Worm (Caenorhabditis elegans): Measurements from ENCODE around the gene plpp-1.2.
A peak's percentile ranks its signal among the peaks of the same experiment; 100 is the strongest.

The plpp-1.2 gene

DNA sequence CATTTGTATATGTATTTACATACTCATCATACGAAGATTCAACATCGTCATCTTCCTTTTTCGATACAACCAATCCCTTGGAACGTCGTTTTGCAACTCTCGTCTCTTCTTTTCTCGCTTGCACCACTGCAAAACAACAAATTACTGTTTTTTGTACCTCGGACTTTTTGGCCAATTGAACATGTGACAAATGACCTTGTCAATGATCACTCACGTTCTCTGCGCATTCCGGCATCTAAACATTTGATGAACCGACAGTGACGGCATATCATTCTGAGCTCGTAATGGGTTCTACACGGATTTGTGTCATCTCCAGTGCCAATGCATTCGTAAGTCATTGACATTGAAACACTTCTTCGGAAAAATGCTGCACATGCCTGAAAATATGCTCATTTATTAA lies 37.1 kb upstream of the plpp-1.2 start (continued):
- no peak for TF ChIP-seq fkh-10 (GFP tag; optimal IDR thresholded peaks at IDR 0.05)
- TF ChIP-seq mep-1 (tag; optimal IDR thresholded peaks at IDR 0.05): no peak
- no peak for TF ChIP-seq ztf-11 (tag; optimal IDR thresholded peaks at IDR 0.05)
- TF ChIP-seq R02D3.7 (tag; optimal IDR thresholded peaks at IDR 0.05): no peak

DNA sequence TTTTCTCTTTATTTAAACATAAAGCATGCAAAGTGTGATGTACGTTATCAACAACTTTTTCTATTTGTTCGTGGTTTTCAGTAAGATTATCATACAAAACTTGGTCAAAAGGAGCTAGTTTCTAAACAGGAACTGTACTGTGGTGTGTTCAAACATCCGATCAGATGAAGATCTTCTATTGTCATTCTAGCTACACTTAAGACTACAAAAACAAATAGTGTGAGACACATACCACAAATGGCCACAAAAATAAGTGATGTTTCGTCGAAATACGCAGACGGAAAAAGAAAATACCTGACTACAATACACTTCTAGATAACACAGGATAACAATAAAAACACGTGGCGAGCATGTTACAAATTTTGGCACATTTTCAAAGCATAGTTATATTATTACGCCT lies 36.6 kb upstream of the plpp-1.2 start:
- TF ChIP-seq mdl-1 (tag; optimal IDR thresholded peaks at IDR 0.05): peak in 1 of 2 experiments; percentile 25
- TF ChIP-seq hlh-30 (tag; optimal IDR thresholded peaks at IDR 0.05; ENCODE audit: insufficient read depth): peak; percentile 24
- TF ChIP-seq R02D3.7 (tag; optimal IDR thresholded peaks at IDR 0.05): no peak
- TF ChIP-seq dmd-6 (GFP tag; IDR thresholded peaks at IDR 0.05): peak; percentile 39
- TF ChIP-seq pha-4 (GFP tag; IDR thresholded peaks at IDR 0.05): no peak
- no peak for TF ChIP-seq pha-4 (tag; optimal IDR thresholded peaks at IDR 0.05)
- peak; percentile 69 for TF ChIP-seq mxl-3 (GFP tag; optimal IDR thresholded peaks at IDR 0.05)
- TF ChIP-seq lir-3 (tag; optimal IDR thresholded peaks at IDR 0.05): no peak
- peak; percentile 49 for TF ChIP-seq hlh-11 (tag; optimal IDR thresholded peaks at IDR 0.05)
- TF ChIP-seq nhr-28 (tag; optimal IDR thresholded peaks at IDR 0.05): peak; percentile 100
- no peak for TF ChIP-seq lin-39 (tag; optimal IDR thresholded peaks at IDR 0.05)
- TF ChIP-seq daf-16 (GFP tag; optimal IDR thresholded peaks at IDR 0.05): no peak
- TF ChIP-seq daf-16 (tag; optimal IDR thresholded peaks at IDR 0.05): peak; percentile 63
- TF ChIP-seq dve-1 (tag; optimal IDR thresholded peaks at IDR 0.05; ENCODE audit: insufficient read depth): peak; percentile 40
- TF ChIP-seq pqm-1 (tag; optimal IDR thresholded peaks at IDR 0.05): peak; percentile 82
- TF ChIP-seq lim-7 (GFP tag; IDR thresholded peaks at IDR 0.05): no peak

DNA sequence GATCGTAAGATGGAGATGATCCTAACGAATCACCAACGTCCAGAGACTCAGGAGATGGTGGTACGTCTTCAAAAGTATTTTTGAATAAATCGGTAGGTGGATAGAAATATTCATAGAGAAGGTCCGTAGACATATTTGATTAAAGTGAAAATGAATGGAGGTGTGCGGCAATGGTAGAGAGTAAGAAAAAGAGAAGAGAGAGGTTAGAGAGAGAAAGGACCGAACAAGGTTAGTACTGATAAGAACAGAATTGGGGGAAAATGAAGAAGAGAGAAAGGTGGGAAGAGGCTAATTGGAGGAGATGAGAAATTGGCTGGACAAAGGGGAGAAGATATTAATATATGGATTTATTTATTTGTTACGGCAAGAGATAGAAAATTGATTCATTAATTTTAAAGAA lies 35.6 kb upstream of the plpp-1.2 start, which contains the start of gene nhr-22:
TSS of gene nhr-22 (minus strand) at position 137 of the 400 bp plus-strand sequence.
- TF ChIP-seq mxl-3 (GFP tag; optimal IDR thresholded peaks at IDR 0.05) (peak; percentile 54), D1046.2 (GFP tag; IDR thresholded peaks at IDR 0.05) (no peak), nhr-28 (tag; optimal IDR thresholded peaks at IDR 0.05) (peak; percentile 60), spr-1 (tag; optimal IDR thresholded peaks at IDR 0.05) (no peak), pqm-1 (tag; optimal IDR thresholded peaks at IDR 0.05) (peak; percentile 28)

DNA sequence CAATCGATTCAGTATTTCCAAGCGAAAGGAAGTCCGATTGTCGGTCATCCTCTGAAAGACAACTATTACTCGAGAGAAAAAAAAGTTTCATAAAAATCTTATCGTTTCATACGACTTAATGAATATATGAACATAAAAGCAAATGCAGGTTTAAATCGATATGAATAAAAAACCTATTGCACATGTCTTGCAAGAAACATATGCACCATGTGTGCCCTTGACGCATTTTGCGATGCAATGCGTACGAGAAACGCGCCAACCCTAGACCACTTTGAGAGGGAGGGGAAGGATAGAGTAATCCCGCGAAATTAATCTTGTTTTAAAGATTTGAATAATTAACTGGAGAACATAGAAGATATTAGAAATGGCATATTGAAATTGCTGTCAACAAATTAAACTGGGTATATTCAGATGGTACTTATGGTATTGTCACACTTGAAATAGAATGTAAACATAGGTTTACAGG lies 31.9 kb upstream of the plpp-1.2 start, which contains the start of gene atg-16.2:
TSS of gene atg-16.2 (minus strand) at position 51 of the 466 bp plus-strand sequence.
- TF ChIP-seq mxl-3 (GFP tag; optimal IDR thresholded peaks at IDR 0.05) (peak; percentile 91), fos-1 (tag; optimal IDR thresholded peaks at IDR 0.05) (no peak), hlh-30 (tag; optimal IDR thresholded peaks at IDR 0.05; ENCODE audit: insufficient read depth) (peak; percentile 84), nhr-28 (tag; optimal IDR thresholded peaks at IDR 0.05) (peak; percentile 71), pha-4 (GFP tag; IDR thresholded peaks at IDR 0.05) (no peak), pha-4 (tag; optimal IDR thresholded peaks at IDR 0.05) (peak; percentile 67), hmg-1.1 (GFP tag; IDR thresholded peaks at IDR 0.05) (peak; percentile 46; the same call in 1 of the 2 replicates), nhr-6 (tag; optimal IDR thresholded peaks at IDR 0.05) (peak; percentile 47), nhr-11 (tag; optimal IDR thresholded peaks at IDR 0.05) (peak; percentile 42), T20F7.1 (GFP tag; optimal IDR thresholded peaks at IDR 0.05) (peak; percentile 38), mdl-1 (tag; optimal IDR thresholded peaks at IDR 0.05) (peak in 1 of 2 experiments; percentile 53), lsy-2 (tag; optimal IDR thresholded peaks at IDR 0.05) (peak in 1 of 2 experiments; percentile 83), ama-1 (optimal IDR thresholded peaks at IDR 0.05) (no peak), dpl-1 (GFP tag; optimal IDR thresholded peaks at IDR 0.05) (peak; percentile 54), rbr-2 (tag; optimal IDR thresholded peaks at IDR 0.05) (peak; percentile 37), daf-19 (GFP tag; conservative IDR thresholded peaks at IDR 0.05) (0 out of 2 replicates have a peak, but pooled peaks have one; percentile 9), zfp-3 (GFP tag; conservative IDR thresholded peaks at IDR 0.05) (no peak)

ce11 chrII:6454671-6455070 lies 30.6 kb upstream of the plpp-1.2 start, which contains the start of gene aptf-1:
TSS of gene aptf-1 (plus strand) at chrII:6454971.
- TF ChIP-seq madf-5 (GFP tag; IDR thresholded peaks at IDR 0.05) (no peak), lin-1 (GFP tag; IDR thresholded peaks at IDR 0.05) (no peak), lir-3 (tag; optimal IDR thresholded peaks at IDR 0.05) (no peak), F26F4.8 (GFP tag; conservative IDR thresholded peaks at IDR 0.05) (no peak), zip-2 (tag; optimal IDR thresholded peaks at IDR 0.05) (no peak), ctbp-1 (GFP tag; IDR thresholded peaks at IDR 0.05) (no peak), lin-13 (GFP tag; optimal IDR thresholded peaks at IDR 0.05) (no peak), ceh-28 (tag; optimal IDR thresholded peaks at IDR 0.05) (no peak), nhr-11 (tag; optimal IDR thresholded peaks at IDR 0.05) (no peak), mxl-3 (GFP tag; optimal IDR thresholded peaks at IDR 0.05) (no peak), nhr-41 (GFP tag; IDR thresholded peaks at IDR 0.05) (no peak), aly-2 (tag; optimal IDR thresholded peaks at IDR 0.05) (no peak), ceh-82 (tag; optimal IDR thresholded peaks at IDR 0.05) (no peak), mdt-29 (GFP tag; IDR thresholded peaks at IDR 0.05) (no peak), tag-97 (GFP tag; IDR thresholded peaks at IDR 0.05) (no peak), Y105C5A.15 (GFP tag; IDR thresholded peaks at IDR 0.05) (no peak), lim-7 (GFP tag; IDR thresholded peaks at IDR 0.05) (no peak)

Data from whole organism, L4 larva.